Fruit fly (Drosophila melanogaster) Kc167 (cell line): ENCODE results near the gene CG9628.

Experiments used
- Sin3A ChIP-seq: fragments of >200 bp; optimal IDR thresholded peaks from 2 replicates; lab custom pipeline; 2018; ENCODE audit warnings: missing external identifiers
- psq ChIP-seq: fragments of >200 bp; optimal IDR thresholded peaks from 2 replicates; lab custom pipeline; 2017; ENCODE audit warnings: missing external identifiers
- ttk ChIP-seq: sonication (Bioruptor generic); optimal IDR thresholded peaks from 2 replicates; lab custom pipeline; 2017; ENCODE audit warnings: missing external identifiers

DNA sequence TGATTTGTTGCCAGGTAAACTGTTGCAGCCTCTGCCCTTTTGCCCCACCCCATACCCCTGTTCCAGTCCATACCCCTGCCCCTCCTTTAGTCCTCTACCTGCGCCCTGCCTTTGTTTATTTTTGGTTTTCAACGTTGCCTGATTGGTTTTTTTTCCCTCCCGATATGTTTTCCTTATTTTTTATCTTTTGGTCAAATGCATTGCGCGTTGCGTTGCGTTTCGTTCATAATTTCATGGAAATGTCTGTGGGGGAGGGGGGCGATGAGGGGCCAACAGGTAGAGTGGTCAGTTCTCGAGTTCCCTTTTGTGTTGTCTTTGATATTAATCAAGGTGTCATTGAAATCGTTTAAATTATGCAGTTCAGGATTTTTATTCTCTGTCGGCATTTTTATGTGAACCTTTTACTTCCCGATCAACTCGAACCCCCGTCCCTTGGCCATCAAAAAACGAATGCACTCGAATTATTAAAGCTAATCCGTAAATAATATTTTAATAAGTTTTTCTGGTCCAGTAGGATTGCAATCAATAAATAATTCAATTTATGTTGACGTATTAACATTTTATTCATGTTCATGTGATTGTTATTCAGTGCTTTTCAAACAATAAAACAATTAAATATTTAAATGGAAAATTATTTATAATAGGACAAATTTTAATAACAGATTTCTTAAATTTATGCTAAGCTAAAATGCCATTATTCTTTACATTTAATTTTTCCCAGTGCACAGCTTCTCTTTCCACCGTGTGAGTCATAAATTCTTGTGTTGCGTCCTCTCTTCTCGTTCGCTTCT lies 12.4 kb downstream of the CG9628 start:
- TF ChIP-seq ttk (lab: Kevin White, UChicago) = no peak
- no peak for TF ChIP-seq psq (lab: Kevin White, UChicago)
- no peak for TF ChIP-seq Sin3A
